Worm (Caenorhabditis elegans) whole organism, young adult: Measurements from ENCODE around the gene mett-10.

Experiments
- F10E7.11 ChIP-seq: sonication (generic microtip); optimal IDR thresholded peaks from 2 replicates; lab custom pipeline; 2017; ENCODE audit warnings: mild to moderate bottlenecking, missing genetic modification characterization, moderate library complexity, missing compliant biosample characterization
- F37B4.10 ChIP-seq: fragments of 200-800 bp; sonication (Bioruptor generic); IDR thresholded peaks from 2 replicates; pipeline ENCODE4 v1.3.6; 2022; ENCODE audit warnings: missing genetic modification characterization, missing compliant biosample characterization
- F52B5.7 ChIP-seq: sonication (generic microtip); optimal IDR thresholded peaks from 2 replicates; lab custom pipeline; 2016; ENCODE audit warnings: mild to moderate bottlenecking, missing genetic modification characterization, missing compliant biosample characterization
- F55B11.4 ChIP-seq: sonication (generic microtip); optimal IDR thresholded peaks from 2 replicates; lab custom pipeline; 2016; ENCODE audit warnings: missing compliant biosample characterization, missing genetic modification characterization, borderline replicate concordance; ENCODE audit not compliant: insufficient read depth
- Y56A3A.18 ChIP-seq: fragments of 200-800 bp; sonication (Bioruptor generic); IDR thresholded peaks from 2 replicates; pipeline ENCODE4 v1.3.6; 2022; ENCODE audit warnings: missing genetic modification reagents, missing genetic modification characterization, missing compliant biosample characterization
- athp-1 ChIP-seq: sonication (generic microtip); optimal IDR thresholded peaks from 2 replicates; lab custom pipeline; 2017; ENCODE audit warnings: mild to moderate bottlenecking, missing genetic modification characterization, missing compliant biosample characterization
- bed-1 ChIP-seq: fragments of 200-800 bp; sonication (Bioruptor generic); IDR thresholded peaks from 2 replicates; pipeline ENCODE4 v1.3.6; 2022; ENCODE audit warnings: missing genetic modification reagents, missing genetic modification characterization, missing compliant biosample characterization
- cebp-1 ChIP-seq, 2 experiments: fragments of 200-800 bp in 1 of 2; sonication (Bioruptor generic) in 1 of 2; sonication (generic microtip) in 1 of 2; IDR thresholded peaks in 1 of 2; optimal IDR thresholded peaks in 1 of 2; 2 replicates each; pipeline versions ENCODE4 v1.3.6 to Lab custom; 2017 to 2022; ENCODE audit warnings: missing compliant biosample characterization in 2 of 2, missing genetic modification characterization in 2 of 2, mild to moderate bottlenecking in 1 of 2, missing genetic modification reagents in 1 of 2, moderate library complexity in 1 of 2
- die-1 ChIP-seq: sonication (generic microtip); optimal IDR thresholded peaks from 2 replicates; lab custom pipeline; 2016; ENCODE audit warnings: missing genotype, mild to moderate bottlenecking, missing genetic modification characterization, missing compliant biosample characterization
- ekl-4 ChIP-seq: fragments of 200-800 bp; sonication (Bioruptor generic); IDR thresholded peaks from 2 replicates; pipeline ENCODE4 v1.3.6; 2022; ENCODE audit warnings: missing genetic modification reagents, missing genetic modification characterization, missing compliant biosample characterization
- ets-4 ChIP-seq: fragments of 200-800 bp; sonication (Bioruptor generic); optimal IDR thresholded peaks from 2 replicates; lab custom pipeline; 2018; ENCODE audit warnings: mild to moderate bottlenecking, missing genetic modification characterization, missing compliant biosample characterization
- hmg-20 ChIP-seq: fragments of 200-800 bp; sonication (Bioruptor generic); IDR thresholded peaks from 2 replicates; pipeline ENCODE4 v1.3.6; 2022; ENCODE audit warnings: missing genetic modification reagents, missing genetic modification characterization, missing compliant biosample characterization
- hrde-1 ChIP-seq: sonication (generic microtip); optimal IDR thresholded peaks from 2 replicates; lab custom pipeline; 2016; ENCODE audit warnings: missing genetic modification characterization, mild to moderate bottlenecking, missing compliant biosample characterization, moderate library complexity, missing genotype, missing genetic modification reagents, borderline replicate concordance
- nhr-80 ChIP-seq: sonication (generic microtip); optimal IDR thresholded peaks from 2 replicates; lab custom pipeline; 2016; ENCODE audit warnings: missing genetic modification characterization, missing compliant biosample characterization
- snpc-1.3 ChIP-seq: sonication (generic microtip); optimal IDR thresholded peaks from 2 replicates; lab custom pipeline; 2017; ENCODE audit warnings: missing genetic modification characterization, mild to moderate bottlenecking, missing compliant biosample characterization, antibody characterized with exemption, moderate library complexity, missing genotype, missing genetic modification reagents; ENCODE audit not compliant: insufficient read depth
- sptf-2 ChIP-seq: fragments of 200-800 bp; sonication (Bioruptor generic); optimal IDR thresholded peaks from 2 replicates; lab custom pipeline; 2018; ENCODE audit warnings: mild to moderate bottlenecking, missing genetic modification characterization, missing compliant biosample characterization
- tbp1 ChIP-seq: fragments of 200-800 bp; sonication (Bioruptor generic); optimal IDR thresholded peaks from 2 replicates; lab custom pipeline; 2018; ENCODE audit warnings: mild to moderate bottlenecking, missing genetic modification characterization, missing compliant biosample characterization
- tbx-9 ChIP-seq: sonication (generic microtip); optimal IDR thresholded peaks from 2 replicates; lab custom pipeline; 2016; ENCODE audit warnings: borderline replicate concordance, missing genetic modification characterization, inconsistent platforms, missing compliant biosample characterization
- zfh-2 ChIP-seq: fragments of 200-800 bp; sonication (Bioruptor generic); conservative IDR thresholded peaks from 2 replicates; pipeline ENCODE4 v1.3.6; 2022; ENCODE audit warnings: missing genetic modification reagents, missing genetic modification characterization, missing compliant biosample characterization
- zim-3 ChIP-seq: sonication (generic microtip); optimal IDR thresholded peaks from 2 replicates; lab custom pipeline; 2017; ENCODE audit warnings: mild to moderate bottlenecking, missing genetic modification characterization, moderate library complexity, missing compliant biosample characterization
- ztf-22 ChIP-seq: fragments of 200-800 bp; sonication (Bioruptor generic); optimal IDR thresholded peaks from 2 replicates; lab custom pipeline; 2018; ENCODE audit warnings: mild to moderate bottlenecking, missing genetic modification characterization, moderate library complexity, missing compliant biosample characterization
- ztf-25 ChIP-seq: fragments of 200-800 bp; sonication (Bioruptor generic); IDR thresholded peaks from 2 replicates; pipeline ENCODE4 v1.3.6; 2022; ENCODE audit warnings: missing genetic modification reagents, missing genetic modification characterization, missing compliant biosample characterization

The mett-10 gene

ce11 chrIII:10154993-10155392, 40.2 kb downstream of the mett-10 start:
- TF ChIP-seq hmg-20 (no peak), zim-3 (tag; lab: Kevin White, UChicago) (peak; percentile 4), F52B5.7 (tag; lab: Kevin White, UChicago) (no peak)

- TF ChIP-seq ets-4 (GFP tag; lab: Kevin White, UChicago) (no peak), ekl-4 (no peak), F52B5.7 (tag; lab: Kevin White, UChicago) (no peak), ztf-25 (GFP tag; lab: Robert Waterston, UW) (no peak), nhr-80 (tag; lab: Kevin White, UChicago) (no peak), sptf-2 (GFP tag; lab: Kevin White, UChicago) (no peak), tbp1 (GFP tag; lab: Kevin White, UChicago) (no peak), bed-1 (GFP tag; lab: Robert Waterston, UW) (no peak), Y56A3A.18 (no peak), tbx-9 (no peak), F10E7.11 (tag; lab: Kevin White, UChicago) (no peak), F55B11.4 (tag; lab: Kevin White, UChicago) (no peak)
- TF ChIP-seq, all 124 proteins: peak for 0
Observed at ce11 chrIII:10156269-10156668, 41.4 kb downstream of the mett-10 start.

ce11 chrIII:10160385-10160784, 45.5 kb downstream of the mett-10 start, which contains the start of the genes K08E5.5 and mua-3:
K08E5.5 (minus strand) TSS chrIII:10160485.
mua-3 (plus strand) TSS chrIII:10160697.
- TF ChIP-seq cebp-1 (GFP tag; IDR thresholded peaks at IDR 0.05; lab: Robert Waterston, UW) = no peak
- TF ChIP-seq cebp-1 (tag; optimal IDR thresholded peaks at IDR 0.05; lab: Kevin White, UChicago) = no peak
- no peak for TF ChIP-seq ztf-22
- TF ChIP-seq athp-1 (tag; lab: Kevin White, UChicago) = no peak
- TF ChIP-seq F37B4.10 (GFP tag; lab: Robert Waterston, UW) = no peak
- no peak for TF ChIP-seq die-1 (tag; lab: Kevin White, UChicago)
- TF ChIP-seq hrde-1 (tag; lab: Kevin White, UChicago) = no peak
- TF ChIP-seq snpc-1.3 (tag; lab: Kevin White, UChicago) = no peak
- no peak for TF ChIP-seq zfh-2 (GFP tag; lab: Robert Waterston, UW)
- TF ChIP-seq, all 124 proteins: peak for 0
